Fruit fly (Drosophila melanogaster) whole organism, embryonic: ENCODE data around the gene CG13484.

Experiments
- Asciz ChIP-seq: fragments of 200-800 bp; sonication (Bioruptor generic); optimal IDR thresholded peaks from 2 replicates; lab custom pipeline; 2017; ENCODE audit warnings: missing biosample characterization, mild to moderate bottlenecking, missing genetic modification characterization, missing genetic modification reagents
- C15 ChIP-seq: fragments of 200-800 bp; sonication (Bioruptor generic); IDR thresholded peaks from 3 replicates; pipeline ENCODE4 v1.3.6; 2022; ENCODE audit warnings: missing biosample characterization, missing genetic modification characterization
- CG10209 ChIP-seq: fragments of 200-800 bp; sonication (Bioruptor generic); optimal IDR thresholded peaks from 3 replicates; lab custom pipeline; 2017; ENCODE audit warnings: missing biosample characterization, mild to moderate bottlenecking, missing genetic modification characterization, missing genetic modification reagents
- CG11398 ChIP-seq: fragments of 200-800 bp; sonication (Bioruptor generic); optimal IDR thresholded peaks from 2 replicates; lab custom pipeline; 2016; ENCODE audit warnings: missing biosample characterization, missing genetic modification characterization
- CG11560 ChIP-seq: fragments of 200-800 bp; sonication (Bioruptor generic); IDR thresholded peaks from 3 replicates; pipeline ENCODE4 v1.3.6; 2022; ENCODE audit warnings: missing biosample characterization, missing genetic modification characterization
- CG15011 ChIP-seq: fragments of 200-800 bp; sonication (Bioruptor generic); optimal IDR thresholded peaks from 3 replicates; lab custom pipeline; 2018; ENCODE audit warnings: missing biosample characterization, mild to moderate bottlenecking, missing genetic modification characterization
- CG15601 ChIP-seq: fragments of 200-800 bp; sonication (Bioruptor generic); optimal IDR thresholded peaks from 3 replicates; lab custom pipeline; 2019; ENCODE audit warnings: missing biosample characterization, mild to moderate bottlenecking, missing genetic modification characterization, moderate library complexity
- CG16779 ChIP-seq: fragments of 200-800 bp; sonication (Bioruptor generic); IDR thresholded peaks from 2 replicates; pipeline ENCODE4 v1.3.6; 2022; ENCODE audit warnings: missing biosample characterization, missing genetic modification characterization
- CG1792 ChIP-seq: fragments of 200-800 bp; sonication (Bioruptor generic); optimal IDR thresholded peaks from 2 replicates; lab custom pipeline; 2016; ENCODE audit warnings: missing biosample characterization, missing genetic modification characterization
- CG18262 ChIP-seq: fragments of 200-800 bp; optimal IDR thresholded peaks from 3 replicates; lab custom pipeline; 2019; ENCODE audit warnings: missing biosample characterization, mild to moderate bottlenecking, missing genetic modification characterization, moderate library complexity
- CG2712 ChIP-seq: fragments of 200-800 bp; optimal IDR thresholded peaks from 3 replicates; lab custom pipeline; 2019; ENCODE audit warnings: missing biosample characterization, mild to moderate bottlenecking, missing genetic modification characterization, moderate library complexity
- CG3847 ChIP-seq: fragments of 200-800 bp; sonication (Bioruptor generic); IDR thresholded peaks from 2 replicates; pipeline ENCODE4 v1.3.6; 2022; ENCODE audit warnings: missing biosample characterization, missing genetic modification characterization
- CG4360 ChIP-seq: fragments of 200-800 bp; sonication (Bioruptor generic); IDR thresholded peaks from 2 replicates; pipeline ENCODE4 v1.3.6; 2022; ENCODE audit warnings: missing biosample characterization, missing genetic modification characterization
- CG4424 ChIP-seq: fragments of 200-800 bp; sonication (Bioruptor generic); optimal IDR thresholded peaks from 3 replicates; lab custom pipeline; 2016; ENCODE audit warnings: missing biosample characterization, missing genetic modification characterization
- CG4707 ChIP-seq: fragments of 200-800 bp; sonication (Bioruptor generic); optimal IDR thresholded peaks from 2 replicates; lab custom pipeline; 2018; ENCODE audit warnings: missing biosample characterization, mild to moderate bottlenecking, missing genetic modification characterization, moderate library complexity
- CG6272 ChIP-seq: fragments of 200-800 bp; sonication (Bioruptor generic); IDR thresholded peaks from 2 replicates; pipeline ENCODE4 v1.3.6; 2022; ENCODE audit warnings: missing biosample characterization, missing genetic modification characterization
- CG7928 ChIP-seq: fragments of 200-800 bp; sonication (Bioruptor generic); optimal IDR thresholded peaks from 2 replicates; lab custom pipeline; 2017; ENCODE audit warnings: missing biosample characterization, mild to moderate bottlenecking, missing genetic modification characterization
- CG7963 ChIP-seq: fragments of 200-800 bp; sonication (Bioruptor generic); IDR thresholded peaks from 3 replicates; pipeline ENCODE4 v1.3.6; 2022; ENCODE audit warnings: missing biosample characterization, missing genetic modification characterization; ENCODE audit not compliant: partially characterized antibody
- CG8290 ChIP-seq, 3 experiments: fragments of 200-800 bp; sonication (Bioruptor generic); optimal IDR thresholded peaks; 2 replicates each; lab custom pipeline; 2016 to 2019; ENCODE audit warnings: missing biosample characterization in 3 of 3, missing genetic modification characterization in 3 of 3, mild to moderate bottlenecking in 2 of 3, moderate library complexity in 1 of 3
- CkIIα-i1 ChIP-seq: fragments of 200-800 bp; sonication (Bioruptor generic); IDR thresholded peaks from 2 replicates; pipeline ENCODE4 v1.3.6; 2022; ENCODE audit warnings: missing biosample characterization, missing genetic modification characterization
- D19A ChIP-seq: fragments of 200-800 bp; optimal IDR thresholded peaks from 3 replicates; lab custom pipeline; 2019; ENCODE audit warnings: missing biosample characterization, mild to moderate bottlenecking, missing genetic modification characterization, moderate library complexity
- Dek ChIP-seq: fragments of 200-800 bp; sonication (Bioruptor generic); optimal IDR thresholded peaks from 3 replicates; lab custom pipeline; 2019; ENCODE audit warnings: missing biosample characterization, mild to moderate bottlenecking, missing genetic modification characterization, moderate library complexity
- Eip74EF ChIP-seq, 2 experiments: fragments of 200-800 bp in 1 of 2; fragments of >200 bp in 1 of 2; sonication (Bioruptor generic) in 1 of 2; optimal IDR thresholded peaks; 2 replicates each; lab custom pipeline; 2017 to 2019; ENCODE audit warnings: missing biosample characterization in 2 of 2, missing genetic modification characterization in 2 of 2, mild to moderate bottlenecking in 1 of 2, moderate library complexity in 1 of 2
- Ets65A ChIP-seq: fragments of 200-800 bp; sonication (Bioruptor generic); peaks from one replicate; lab custom pipeline; 2016; ENCODE audit warnings: missing biosample characterization, missing genetic modification characterization
- HLHmδ ChIP-seq: fragments of 200-800 bp; sonication (Bioruptor generic); optimal IDR thresholded peaks from 2 replicates; lab custom pipeline; 2018; ENCODE audit warnings: missing biosample characterization, mild to moderate bottlenecking, missing genetic modification characterization, moderate library complexity
- HmgZ ChIP-seq: fragments of 200-800 bp; sonication (Bioruptor generic); optimal IDR thresholded peaks from 2 replicates; lab custom pipeline; 2018; ENCODE audit warnings: missing biosample characterization, mild to moderate bottlenecking, missing genetic modification characterization
- NC2β ChIP-seq: fragments of 200-800 bp; sonication (Bioruptor generic); optimal IDR thresholded peaks from 2 replicates; lab custom pipeline; 2016; ENCODE audit warnings: missing biosample characterization, missing genetic modification characterization
- Ravus ChIP-seq: fragments of 200-800 bp; sonication (Bioruptor generic); IDR thresholded peaks from 2 replicates; pipeline ENCODE4 v1.3.6; 2022; ENCODE audit warnings: missing biosample characterization, missing genetic modification characterization
- Sox100B ChIP-seq: fragments of 200-800 bp; sonication (Bioruptor generic); optimal IDR thresholded peaks from 3 replicates; lab custom pipeline; 2018; ENCODE audit warnings: missing biosample characterization, mild to moderate bottlenecking, missing genetic modification characterization
- Xrp1 ChIP-seq: fragments of 200-800 bp; sonication (Bioruptor generic); IDR thresholded peaks from 2 replicates; pipeline ENCODE4 v1.3.6; 2022; ENCODE audit warnings: missing biosample characterization, missing genetic modification characterization
- amos ChIP-seq: fragments of 200-800 bp; sonication (Bioruptor generic); IDR thresholded peaks from 2 replicates; pipeline ENCODE4 v1.3.6; 2022; ENCODE audit warnings: missing biosample characterization, missing genetic modification characterization; ENCODE audit not compliant: partially characterized antibody
- ato ChIP-seq: fragments of 200-800 bp; sonication (Bioruptor generic); IDR thresholded peaks from 2 replicates; pipeline ENCODE4 v1.3.6; 2022; ENCODE audit warnings: missing biosample characterization, missing genetic modification characterization; ENCODE audit not compliant: partially characterized antibody
- bab2 ChIP-seq: fragments of 200-800 bp; sonication (Bioruptor generic); optimal IDR thresholded peaks from 2 replicates; lab custom pipeline; 2016; ENCODE audit warnings: missing biosample characterization, missing genetic modification characterization
- chm ChIP-seq: fragments of 200-800 bp; sonication (Bioruptor generic); IDR thresholded peaks from 2 replicates; pipeline ENCODE4 v1.3.6; 2022; ENCODE audit warnings: missing biosample characterization, missing genetic modification characterization
- croc ChIP-seq: fragments of 200-800 bp; sonication (Bioruptor generic); conservative IDR thresholded peaks from 3 replicates; pipeline ENCODE4 v1.3.6; 2022; ENCODE audit warnings: missing biosample characterization, missing genetic modification characterization
- crol ChIP-seq: fragments of 200-800 bp; sonication (Bioruptor generic); IDR thresholded peaks from 2 replicates; pipeline ENCODE4 v1.3.6; 2022; ENCODE audit warnings: missing biosample characterization, missing genetic modification characterization
- danr ChIP-seq: fragments of 200-800 bp; sonication (Bioruptor generic); IDR thresholded peaks from 2 replicates; pipeline ENCODE4 v1.3.6; 2022; ENCODE audit warnings: missing biosample characterization, missing genetic modification characterization
- dmrt11E ChIP-seq: fragments of 200-800 bp; sonication (Bioruptor generic); optimal IDR thresholded peaks from 3 replicates; lab custom pipeline; 2018; ENCODE audit warnings: missing biosample characterization, mild to moderate bottlenecking, missing genetic modification characterization, moderate library complexity
- emc ChIP-seq: fragments of 200-800 bp; sonication (Bioruptor generic); optimal IDR thresholded peaks from 2 replicates; lab custom pipeline; 2016; ENCODE audit warnings: missing biosample characterization, missing genetic modification characterization
- ems ChIP-seq: fragments of 200-800 bp; sonication (Bioruptor generic); optimal IDR thresholded peaks from 3 replicates; lab custom pipeline; 2016; ENCODE audit warnings: missing biosample characterization, missing genetic modification characterization
- gcm ChIP-seq: fragments of 200-800 bp; sonication (Bioruptor generic); optimal IDR thresholded peaks from 2 replicates; lab custom pipeline; 2019; ENCODE audit warnings: missing biosample characterization, mild to moderate bottlenecking, missing genetic modification characterization, moderate library complexity
- gcm2 ChIP-seq: fragments of 200-800 bp; sonication (Bioruptor generic); optimal IDR thresholded peaks from 2 replicates; lab custom pipeline; 2016; ENCODE audit warnings: missing biosample characterization, missing genetic modification characterization
- hkb ChIP-seq, 2 experiments: fragments of 200-800 bp in 1 of 2; fragments of >200 bp in 1 of 2; sonication (Bioruptor generic) in 1 of 2; IDR thresholded peaks in 1 of 2; optimal IDR thresholded peaks in 1 of 2; 2 replicates each; pipeline versions ENCODE4 v1.3.6 to Lab custom; 2017 to 2022; ENCODE audit warnings: missing biosample characterization in 1 of 2, missing genetic modification characterization in 1 of 2
- luna ChIP-seq: fragments of 200-800 bp; sonication (Bioruptor generic); optimal IDR thresholded peaks from 2 replicates; lab custom pipeline; 2016; ENCODE audit warnings: missing biosample characterization, missing genetic modification characterization
- pnt ChIP-seq: fragments of 200-800 bp; sonication (Bioruptor generic); optimal IDR thresholded peaks from 3 replicates; lab custom pipeline; 2016; ENCODE audit warnings: missing biosample characterization, missing genetic modification characterization
- schlank ChIP-seq: fragments of 200-800 bp; sonication (Bioruptor generic); optimal IDR thresholded peaks from 2 replicates; lab custom pipeline; 2018; ENCODE audit warnings: missing biosample characterization, mild to moderate bottlenecking, missing genetic modification characterization
- tap ChIP-seq: fragments of 200-800 bp; optimal IDR thresholded peaks from 3 replicates; lab custom pipeline; 2019; ENCODE audit warnings: missing biosample characterization, mild to moderate bottlenecking, missing genetic modification characterization, moderate library complexity
- trem ChIP-seq: fragments of 200-800 bp; optimal IDR thresholded peaks from 3 replicates; lab custom pipeline; 2019; ENCODE audit warnings: missing biosample characterization, mild to moderate bottlenecking, missing genetic modification characterization, moderate library complexity
- zen2 ChIP-seq: fragments of 200-800 bp; sonication (Bioruptor generic); IDR thresholded peaks from 3 replicates; pipeline ENCODE4 v1.3.6; 2022; ENCODE audit warnings: missing biosample characterization, missing genetic modification characterization; ENCODE audit not compliant: partially characterized antibody

The CG13484 gene

DNA sequence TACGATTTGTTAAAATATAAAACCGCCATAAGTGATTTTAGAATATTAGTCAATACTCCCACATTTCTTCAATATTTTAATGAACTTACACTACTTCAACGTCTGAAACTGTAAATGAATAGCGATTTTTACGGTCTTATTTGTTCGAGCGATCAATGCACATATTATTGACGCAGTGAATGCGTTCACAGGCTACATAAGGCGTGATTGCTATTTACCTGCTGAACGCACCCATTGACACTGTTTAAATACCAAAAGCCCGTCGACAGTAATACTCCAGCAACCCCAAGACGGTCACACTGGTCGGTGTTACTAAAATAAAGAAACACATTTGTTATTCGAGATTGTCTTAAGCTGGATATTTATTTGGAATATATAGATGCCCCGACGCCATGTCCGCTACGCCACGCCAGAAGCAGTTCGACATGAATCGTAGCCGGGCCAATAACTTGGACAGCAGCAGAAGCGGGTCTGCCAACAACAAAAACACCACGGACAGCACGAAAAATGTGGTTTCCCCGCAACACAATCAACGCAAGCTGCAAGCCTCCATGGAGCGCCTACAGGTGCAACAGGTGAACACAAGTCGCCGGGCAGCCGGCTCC is 1.8 kb downstream of the CG13484 start, which contains the start of gene CG6833 (continued):
- TF ChIP-seq luna (GFP tag; lab: Kevin White, UChicago), result peak; percentile 57
- TF ChIP-seq croc, result peak; percentile 53; the same call in 2 of the 3 replicates
- TF ChIP-seq CG15601 (tag; lab: Kevin White, UChicago), result peak; percentile 24
- TF ChIP-seq ato (GFP tag; lab: Robert Waterston, UW), result no peak
- peak; percentile 60 for TF ChIP-seq danr (GFP tag; lab: Robert Waterston, UW)
- peak; percentile 73 for TF ChIP-seq CG2712 (tag; lab: Kevin White, UChicago)
- peak; percentile 32 for TF ChIP-seq Ravus (GFP tag; lab: Robert Waterston, UW)
- TF ChIP-seq Xrp1 (GFP tag; lab: Robert Waterston, UW), result peak; percentile 80
- TF ChIP-seq CG1792 (GFP tag; lab: Kevin White, UChicago), result peak; percentile 70
- no peak for TF ChIP-seq CG15011 (GFP tag; lab: Kevin White, UChicago)
- no peak for TF ChIP-seq HLHmδ (GFP tag; lab: Kevin White, UChicago)
- no peak for TF ChIP-seq zen2 (GFP tag; lab: Robert Waterston, UW)
- no peak for TF ChIP-seq Sox100B (GFP tag; lab: Kevin White, UChicago)
- TF ChIP-seq chm (GFP tag; lab: Robert Waterston, UW), result peak; percentile 74
- peak; percentile 76 for TF ChIP-seq CG4424 (GFP tag; lab: Kevin White, UChicago)
- no peak for TF ChIP-seq tap (tag; lab: Kevin White, UChicago)
- TF ChIP-seq CkIIα-i1 (GFP tag; lab: Robert Waterston, UW), result 0 out of 2 replicates have a peak, but pooled peaks have one; percentile 38
- TF ChIP-seq HmgZ (tag; lab: Kevin White, UChicago), result peak; percentile 62
- peak; percentile 63 for TF ChIP-seq bab2
- TF ChIP-seq CG11560 (tag; lab: Robert Waterston, UW), result peak; percentile 39; the same call in 1 of the 3 replicates
- TF ChIP-seq CG4707, result peak; percentile 20
- TF ChIP-seq trem, result peak; percentile 57
- TF ChIP-seq CG18262 (tag; lab: Kevin White, UChicago), result peak; percentile 57
- peak; percentile 38 for TF ChIP-seq CG11398 (GFP tag; lab: Kevin White, UChicago)
- TF ChIP-seq CG4360 (GFP tag; lab: Robert Waterston, UW), result peak; percentile 44; the same call in 1 of the 2 replicates
- TF ChIP-seq CG7928 (GFP tag; lab: Kevin White, UChicago), result peak; percentile 4
- peak; percentile 99 for TF ChIP-seq Ets65A (GFP tag; lab: Kevin White, UChicago)
- TF ChIP-seq dmrt11E (tag; lab: Kevin White, UChicago), result peak; percentile 27
- peak; percentile 82 for TF ChIP-seq CG16779
- TF ChIP-seq crol (GFP tag; lab: Robert Waterston, UW), result no peak
- TF ChIP-seq C15 (GFP tag; lab: Robert Waterston, UW), result no peak
- no peak for TF ChIP-seq amos (GFP tag; lab: Robert Waterston, UW)
- TF ChIP-seq emc (GFP tag; lab: Kevin White, UChicago), result peak; percentile 60
- TF ChIP-seq D19A (tag; lab: Kevin White, UChicago), result peak; percentile 8
- TF ChIP-seq CG6272, result peak; percentile 73
- TF ChIP-seq Asciz, result no peak
- TF ChIP-seq pnt, result peak; percentile 75
- peak; percentile 35 for TF ChIP-seq schlank
- no peak for TF ChIP-seq gcm (GFP tag; lab: Kevin White, UChicago)
- TF ChIP-seq CG10209 (GFP tag; lab: Kevin White, UChicago), result peak; percentile 39
- TF ChIP-seq NC2β (GFP tag; lab: Kevin White, UChicago), result peak; percentile 62
- TF ChIP-seq CG7963, result no peak
- TF ChIP-seq hkb (optimal IDR thresholded peaks at IDR 0.05; lab: Kevin White, UChicago), result no peak
- peak; percentile 72 for TF ChIP-seq hkb (GFP tag; IDR thresholded peaks at IDR 0.05; lab: Robert Waterston, UW)
- peak; percentile 65 for TF ChIP-seq CG8290 (GFP tag; optimal IDR thresholded peaks at IDR 0.05; lab: Kevin White, UChicago)
- TF ChIP-seq CG8290 (tag; optimal IDR thresholded peaks at IDR 0.05; lab: Kevin White, UChicago), result peak in 1 of 2 experiments; percentile 92
- TF ChIP-seq CG3847 (GFP tag; lab: Robert Waterston, UW), result peak; percentile 76
- peak; percentile 37 for TF ChIP-seq Dek (tag; lab: Kevin White, UChicago)
- TF ChIP-seq gcm2 (GFP tag; lab: Kevin White, UChicago), result no peak
- TF ChIP-seq ems, result peak; percentile 49
- TF ChIP-seq Eip74EF (GFP tag; optimal IDR thresholded peaks at IDR 0.05; lab: Kevin White, UChicago), result no peak
